Worm (Caenorhabditis elegans) whole organism, L2 larva: Measurements from ENCODE around the gene unc-5.

Experiments
- egl-27 ChIP-seq: sonication (generic microtip); optimal IDR thresholded peaks from 3 replicates; lab custom pipeline; 2017; ENCODE audit warnings: missing biosample characterization, missing genetic modification reagents, missing genetic modification characterization
- elt-3 ChIP-seq: sonication (generic microtip); optimal IDR thresholded peaks from 2 replicates; lab custom pipeline; 2017; ENCODE audit warnings: missing biosample characterization, missing genetic modification characterization
- gmeb-1 ChIP-seq: fragments of 150-350 bp; optimal IDR thresholded peaks from 2 replicates; lab custom pipeline; 2014; ENCODE audit warnings: missing biosample characterization, missing genetic modification characterization
- mdl-1 ChIP-seq, 2 experiments: fragments of 150-350 bp in 1 of 2; sonication (generic microtip) in 1 of 2; optimal IDR thresholded peaks; 2 replicates each; lab custom pipeline; 2017; ENCODE audit warnings: missing biosample characterization in 2 of 2, missing genetic modification characterization in 2 of 2
- nhr-11 ChIP-seq: fragments of 150-350 bp; optimal IDR thresholded peaks from 2 replicates; lab custom pipeline; 2014; ENCODE audit warnings: missing biosample characterization, missing genetic modification characterization
- nhr-12 ChIP-seq: fragments of 150-350 bp; optimal IDR thresholded peaks from 2 replicates; lab custom pipeline; 2014; ENCODE audit warnings: missing biosample characterization, missing genetic modification characterization
- nhr-237 ChIP-seq: fragments of 150-350 bp; optimal IDR thresholded peaks from 2 replicates; lab custom pipeline; 2014; ENCODE audit warnings: missing biosample characterization, missing genetic modification characterization
- nhr-77 ChIP-seq: fragments of 150-350 bp; optimal IDR thresholded peaks from 2 replicates; lab custom pipeline; 2014; ENCODE audit warnings: missing biosample characterization, missing genetic modification characterization
- skn-1 ChIP-seq: sonication (generic microtip); optimal IDR thresholded peaks from 2 replicates; lab custom pipeline; 2017; ENCODE audit warnings: missing biosample characterization, missing genetic modification characterization
- sma-3 ChIP-seq: sonication (generic microtip); optimal IDR thresholded peaks from 2 replicates; lab custom pipeline; 2016; ENCODE audit warnings: missing genetic modification reagents, missing genetic modification characterization, missing compliant biosample characterization
- snpc-4 ChIP-seq: fragments of 150-350 bp; optimal IDR thresholded peaks from 2 replicates; lab custom pipeline; 2014; ENCODE audit warnings: missing biosample characterization, missing genetic modification characterization

DNA sequence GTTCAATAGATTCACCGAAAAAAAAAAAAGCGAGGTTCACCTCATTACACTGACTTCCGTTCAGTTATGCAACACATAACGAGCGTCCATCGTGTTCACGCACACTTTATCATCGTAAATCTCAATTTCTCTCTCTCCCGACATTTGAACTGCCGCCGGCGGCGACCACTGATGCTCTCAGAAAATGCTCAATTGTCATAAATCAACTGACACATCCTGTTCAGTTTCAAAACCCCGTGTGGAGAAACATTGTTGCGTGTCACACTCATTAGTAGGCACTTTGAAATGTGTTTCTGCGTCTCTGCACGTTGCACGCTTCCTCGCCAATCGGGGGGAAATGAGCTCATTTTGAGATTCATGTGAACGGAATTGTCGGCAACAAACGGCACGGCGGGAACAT, 7.6 kb upstream of the unc-5 start:
- TF ChIP-seq gmeb-1 (tag; lab: Kevin White, UChicago) (no peak), sma-3 (GFP tag; lab: Kevin White, UChicago) (no peak), snpc-4 (no peak), egl-27 (tag; lab: Kevin White, UChicago) (no peak), skn-1 (no peak), nhr-11 (no peak), nhr-12 (tag; lab: Kevin White, UChicago) (no peak), elt-3 (tag; lab: Kevin White, UChicago) (no peak), mdl-1 (tag; optimal IDR thresholded peaks at IDR 0.05; lab: Kevin White, UChicago) (no peak), nhr-77 (tag; lab: Kevin White, UChicago) (no peak), nhr-237 (no peak)
